Worm (Caenorhabditis elegans): ENCODE measurements around the gene cki-1.

- TF ChIP-seq sptf-1 (tag; optimal IDR thresholded peaks at IDR 0.05) (no peak), C34B4.2 (tag; optimal IDR thresholded peaks at IDR 0.05) (no peak), efl-1 (optimal IDR thresholded peaks at IDR 0.05) (no peak), efl-1 (GFP tag; optimal IDR thresholded peaks at IDR 0.05 in 1 of 2) (no peak), irx-1 (tag; optimal IDR thresholded peaks at IDR 0.05) (no peak), nhr-12 (tag; optimal IDR thresholded peaks at IDR 0.05) (no peak), nhr-237 (tag; optimal IDR thresholded peaks at IDR 0.05) (no peak), nhr-90 (tag; optimal IDR thresholded peaks at IDR 0.05; ENCODE audit: poor library complexity) (no peak)
Observed at ce11 chrII:7765456-7765855, 45.6 kb upstream of the cki-1 start, which contains the start of gene srh-39.

All from whole organism, L1 larva.